Fruit fly (Drosophila melanogaster) whole organism, wandering third instar larva: ENCODE results near the gene CG7156.

Source experiments
- Abd-B ChIP-seq: fragments of >200 bp; optimal IDR thresholded peaks from 2 replicates; lab custom pipeline; 2017; ENCODE audit warnings: missing biosample characterization, missing genetic modification characterization
- Mio ChIP-seq: sonication (Bioruptor generic); optimal IDR thresholded peaks from 2 replicates; lab custom pipeline; 2016; ENCODE audit warnings: missing biosample characterization, missing genetic modification characterization
- OdsH ChIP-seq: fragments of 200-800 bp; sonication (Bioruptor generic); optimal IDR thresholded peaks from 2 replicates; lab custom pipeline; 2016; ENCODE audit warnings: missing biosample characterization, mild to moderate bottlenecking, missing genetic modification characterization
- Vsx2 ChIP-seq: fragments of 200-300, 225-300 bp; sonication (Bioruptor generic); optimal IDR thresholded peaks from 2 replicates; lab custom pipeline; 2018; ENCODE audit warnings: missing biosample characterization, missing genetic modification characterization; ENCODE audit not compliant: partially characterized antibody
- dmrt93B ChIP-seq: fragments of 200-800 bp; sonication (Bioruptor generic); optimal IDR thresholded peaks from 2 replicates; lab custom pipeline; 2018; ENCODE audit warnings: missing biosample characterization, mild to moderate bottlenecking, missing genetic modification characterization
- fru ChIP-seq: fragments of 200-800 bp; sonication (Bioruptor generic); optimal IDR thresholded peaks from 3 replicates; lab custom pipeline; 2016; ENCODE audit warnings: missing biosample characterization, mild to moderate bottlenecking, missing genetic modification characterization
- h ChIP-seq: fragments of 200-800 bp; sonication (Bioruptor generic); optimal IDR thresholded peaks from 3 replicates; lab custom pipeline; 2016; ENCODE audit warnings: missing biosample characterization, mild to moderate bottlenecking, missing genetic modification characterization

DNA sequence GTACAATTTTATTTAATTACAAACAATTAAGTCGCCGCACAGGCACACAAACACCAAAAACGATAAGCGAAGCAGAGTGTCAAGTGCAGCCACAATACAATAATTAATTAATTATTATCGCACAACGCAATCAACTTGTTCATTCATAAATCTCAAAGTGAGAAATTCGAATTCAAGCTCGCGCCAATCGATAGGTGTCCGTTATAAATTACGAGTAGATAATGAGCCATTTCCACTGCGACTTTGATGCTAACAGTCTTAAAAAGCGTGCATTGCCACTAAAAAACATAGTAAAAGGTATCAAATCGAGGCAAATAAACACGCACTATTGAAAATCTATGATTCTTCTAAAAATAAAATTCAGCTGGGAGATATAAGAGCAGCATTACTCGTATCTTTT is 11.7 kb downstream of the CG7156 start:
- TF ChIP-seq Mio (no peak), OdsH (GFP tag; lab: Kevin White, UChicago) (no peak), fru (no peak), Vsx2 (no peak), dmrt93B (GFP tag; lab: Kevin White, UChicago) (no peak), Abd-B (GFP tag; lab: Kevin White, UChicago) (no peak), h (GFP tag; lab: Kevin White, UChicago) (no peak)
